Worm (Caenorhabditis elegans) whole organism, L3 larva: ENCODE data around the gene T05C12.11.

Experiments used
- R02D3.7 ChIP-seq: fragments of 150-350 bp; optimal IDR thresholded peaks from 2 replicates; lab custom pipeline; 2014; ENCODE audit warnings: missing biosample characterization, missing genetic modification characterization
- ZK546.5 ChIP-seq: sonication (generic microtip); optimal IDR thresholded peaks from 2 replicates; lab custom pipeline; 2017; ENCODE audit warnings: missing biosample characterization, missing genetic modification characterization
- aly-2 ChIP-seq: fragments of 150-350 bp; optimal IDR thresholded peaks from 2 replicates; lab custom pipeline; 2014; ENCODE audit warnings: missing biosample characterization, missing genetic modification characterization
- ama-1 ChIP-seq: fragments of 150-350 bp; optimal IDR thresholded peaks from 2 replicates; lab custom pipeline; 2018
- ceh-16 ChIP-seq: sonication (generic microtip); optimal IDR thresholded peaks from 2 replicates; lab custom pipeline; 2017; ENCODE audit warnings: missing biosample characterization, missing genetic modification characterization
- ceh-28 ChIP-seq: fragments of 150-350 bp; optimal IDR thresholded peaks from 2 replicates; lab custom pipeline; 2014; ENCODE audit warnings: missing biosample characterization, missing genetic modification reagents, missing genetic modification characterization
- ceh-82 ChIP-seq: fragments of 150-350 bp; optimal IDR thresholded peaks from 2 replicates; lab custom pipeline; 2014; ENCODE audit warnings: missing biosample characterization, missing genetic modification characterization
- ceh-9 ChIP-seq: sonication (generic microtip); optimal IDR thresholded peaks from 2 replicates; lab custom pipeline; 2018; ENCODE audit warnings: missing biosample characterization, missing genetic modification characterization
- daf-12 ChIP-seq: fragments of 150-350 bp; optimal IDR thresholded peaks from 2 replicates; lab custom pipeline; 2014; ENCODE audit warnings: missing biosample characterization, missing genetic modification reagents, missing genetic modification characterization
- egl-5 ChIP-seq: fragments of 150-350 bp; optimal IDR thresholded peaks from 2 replicates; lab custom pipeline; 2017; ENCODE audit warnings: missing biosample characterization, missing genetic modification reagents, missing genetic modification characterization, inconsistent platforms
- elt-2 ChIP-seq: sonication (generic microtip); optimal IDR thresholded peaks from 2 replicates; lab custom pipeline; 2016; ENCODE audit warnings: missing genetic modification reagents, mild to moderate bottlenecking, missing genetic modification characterization, missing compliant biosample characterization
- elt-3 ChIP-seq, 3 experiments: fragments of 150-350 bp in 1 of 3; sonication (generic microtip) in 2 of 3; optimal IDR thresholded peaks; 2 replicates in 2 of 3; 4 replicates in 1 of 3; lab custom pipeline; 2014 to 2017; ENCODE audit warnings: missing biosample characterization in 3 of 3, missing genetic modification characterization in 3 of 3
- eor-1 ChIP-seq, 2 experiments: fragments of 150-350 bp; optimal IDR thresholded peaks; 2 replicates each; lab custom pipeline; 2014 to 2018; ENCODE audit warnings: missing biosample characterization in 2 of 2, missing genetic modification characterization in 2 of 2
- fkh-10 ChIP-seq: sonication (generic microtip); optimal IDR thresholded peaks from 2 replicates; lab custom pipeline; 2017; ENCODE audit warnings: missing biosample characterization, missing genetic modification reagents, missing genetic modification characterization
- fos-1 ChIP-seq: fragments of 150-350 bp; optimal IDR thresholded peaks from 2 replicates; lab custom pipeline; 2014; ENCODE audit warnings: missing biosample characterization, missing genetic modification characterization
- hmg-11 ChIP-seq: sonication (generic microtip); optimal IDR thresholded peaks from 2 replicates; lab custom pipeline; 2016; ENCODE audit warnings: missing genetic modification characterization, missing compliant biosample characterization
- jun-1 ChIP-seq: fragments of 150-350 bp; optimal IDR thresholded peaks from 2 replicates; lab custom pipeline; 2014; ENCODE audit warnings: missing biosample characterization, missing genetic modification reagents, missing genetic modification characterization
- lin-15B ChIP-seq: fragments of 150-350 bp; optimal IDR thresholded peaks from 2 replicates; lab custom pipeline; 2014; ENCODE audit warnings: missing biosample characterization, missing genetic modification characterization
- lin-39 ChIP-seq: fragments of 150-350 bp; optimal IDR thresholded peaks from 2 replicates; lab custom pipeline; 2018; ENCODE audit warnings: missing biosample characterization, missing genetic modification reagents, missing genetic modification characterization
- lsy-12 ChIP-seq: sonication (generic microtip); optimal IDR thresholded peaks from 2 replicates; lab custom pipeline; 2016; ENCODE audit warnings: mild to moderate bottlenecking, missing genetic modification characterization, missing compliant biosample characterization
- mdl-1 ChIP-seq: fragments of 150-350 bp; optimal IDR thresholded peaks from 2 replicates; lab custom pipeline; 2014; ENCODE audit warnings: missing biosample characterization, missing genetic modification characterization
- mml-1 ChIP-seq: fragments of 150-350 bp; sonication (generic microtip); optimal IDR thresholded peaks from 3 replicates; lab custom pipeline; 2014; ENCODE audit warnings: missing biosample characterization, missing genetic modification characterization
- nfya-1 ChIP-seq: sonication (generic microtip); optimal IDR thresholded peaks from 2 replicates; lab custom pipeline; 2017; ENCODE audit warnings: missing genetic modification characterization, mild to moderate bottlenecking, missing compliant biosample characterization, antibody characterized with exemption, moderate library complexity; ENCODE audit not compliant: insufficient read depth
- nhr-11 ChIP-seq: fragments of 150-350 bp; optimal IDR thresholded peaks from 2 replicates; lab custom pipeline; 2014; ENCODE audit warnings: missing biosample characterization, missing genetic modification characterization
- nhr-12 ChIP-seq: fragments of 150-350 bp; optimal IDR thresholded peaks from 2 replicates; lab custom pipeline; 2014; ENCODE audit warnings: missing biosample characterization, missing genetic modification characterization
- nhr-23 ChIP-seq: fragments of 150-350 bp; optimal IDR thresholded peaks from 2 replicates; lab custom pipeline; 2014; ENCODE audit warnings: missing biosample characterization, missing genetic modification reagents, missing genetic modification characterization
- nhr-237 ChIP-seq: fragments of 150-350 bp; optimal IDR thresholded peaks from 2 replicates; lab custom pipeline; 2014; ENCODE audit warnings: missing biosample characterization, missing genetic modification characterization
- nhr-28 ChIP-seq: fragments of 150-350 bp; optimal IDR thresholded peaks from 2 replicates; lab custom pipeline; 2014; ENCODE audit warnings: missing biosample characterization, missing genetic modification characterization
- nhr-43 ChIP-seq: sonication (generic microtip); optimal IDR thresholded peaks from 2 replicates; lab custom pipeline; 2016; ENCODE audit warnings: mild to moderate bottlenecking, missing genetic modification characterization, missing compliant biosample characterization; ENCODE audit not compliant: poor library complexity, severe bottlenecking
- nhr-67 ChIP-seq: fragments of 150-350 bp; optimal IDR thresholded peaks from 2 replicates; lab custom pipeline; 2014; ENCODE audit warnings: missing biosample characterization, missing genetic modification characterization
- nhr-76 ChIP-seq: fragments of 150-350 bp; sonication (generic microtip); optimal IDR thresholded peaks from 5 replicates; lab custom pipeline; 2014; ENCODE audit warnings: missing biosample characterization, missing genetic modification characterization
- nhr-77 ChIP-seq: fragments of 150-350 bp; optimal IDR thresholded peaks from 2 replicates; lab custom pipeline; 2014; ENCODE audit warnings: missing biosample characterization, missing genetic modification characterization
- pha-4 ChIP-seq: fragments of 150-350 bp; optimal IDR thresholded peaks from 2 replicates; lab custom pipeline; 2014; ENCODE audit warnings: missing biosample characterization, missing genetic modification reagents, missing genetic modification characterization
- pqm-1 ChIP-seq: fragments of 150-350 bp; optimal IDR thresholded peaks from 2 replicates; lab custom pipeline; 2017; ENCODE audit warnings: missing biosample characterization, missing genetic modification characterization, inconsistent platforms
- snpc-4 ChIP-seq: fragments of 150-350 bp; optimal IDR thresholded peaks from 2 replicates; lab custom pipeline; 2014; ENCODE audit warnings: missing biosample characterization, missing genetic modification characterization
- tbx-2 ChIP-seq: sonication (generic microtip); optimal IDR thresholded peaks from 2 replicates; lab custom pipeline; 2016; ENCODE audit warnings: mild to moderate bottlenecking, missing genetic modification characterization, missing compliant biosample characterization
- unc-39 ChIP-seq: sonication (generic microtip); optimal IDR thresholded peaks from 4 replicates; lab custom pipeline; 2017; ENCODE audit warnings: missing biosample characterization, missing genetic modification characterization
- unc-62 ChIP-seq: fragments of 150-350 bp; sonication (generic microtip); optimal IDR thresholded peaks from 4 replicates; lab custom pipeline; 2014; ENCODE audit warnings: missing biosample characterization, missing genetic modification reagents, missing genetic modification characterization
- zag-1 ChIP-seq: fragments of 150-350 bp; optimal IDR thresholded peaks from 2 replicates; lab custom pipeline; 2014; ENCODE audit warnings: missing biosample characterization, missing genetic modification characterization

The T05C12.11 gene

DNA sequence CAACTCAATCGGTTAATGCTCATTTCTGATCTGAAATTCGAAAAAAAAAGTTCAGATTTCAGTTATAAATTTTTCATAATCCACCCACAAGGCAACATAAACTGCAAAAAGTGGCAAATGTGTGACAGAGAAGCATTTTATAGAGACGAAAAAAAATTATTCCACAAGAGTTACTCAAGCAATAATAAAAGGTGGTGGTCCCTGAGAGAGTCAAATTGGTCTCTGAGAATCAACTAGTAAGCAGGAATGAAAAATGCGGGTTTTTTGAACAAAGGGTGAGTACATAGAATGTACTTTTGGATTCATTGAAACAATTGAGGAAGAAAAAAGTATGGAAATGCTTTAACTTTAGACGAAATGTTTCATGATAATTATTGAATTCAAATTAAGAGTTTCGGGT, at the start of gene T05C12.11:
TSS of gene T05C12.11 (minus strand) at position 101 of the 400 bp plus-strand sequence.
- TF ChIP-seq elt-3 (tag; optimal IDR thresholded peaks at IDR 0.05; lab: Kevin White, UChicago) (no peak), ceh-28 (tag; lab: Kevin White, UChicago) (no peak), aly-2 (tag; lab: Kevin White, UChicago) (no peak), R02D3.7 (tag; lab: Kevin White, UChicago) (no peak), hmg-11 (tag; lab: Kevin White, UChicago) (no peak), snpc-4 (no peak), ama-1 (no peak), nhr-76 (tag; lab: Kevin White, UChicago) (no peak), nhr-77 (no peak), lsy-12 (tag; lab: Kevin White, UChicago) (no peak)

DNA sequence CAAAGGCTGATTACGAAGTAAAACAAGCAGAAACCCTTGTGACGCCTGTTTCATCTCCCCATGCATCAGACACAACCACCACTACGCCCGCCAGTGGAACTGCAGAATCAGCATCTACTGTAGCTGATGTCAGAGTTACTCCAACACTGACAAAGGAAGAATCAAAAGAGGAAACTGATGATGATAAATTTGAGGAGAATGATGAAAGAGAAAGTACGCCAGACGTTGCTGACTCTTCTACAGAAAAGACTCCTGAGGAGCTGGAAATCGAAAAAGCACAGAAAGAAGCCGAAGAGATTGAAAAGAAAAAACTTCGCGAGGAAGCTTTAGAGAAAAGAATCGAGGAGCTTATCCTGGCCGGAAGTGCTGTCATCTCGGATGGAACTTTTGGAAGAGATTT, 48.0 kb upstream of the T05C12.11 start:
- TF ChIP-seq nhr-12 (tag; lab: Kevin White, UChicago) = no peak
- TF ChIP-seq nhr-76 (tag; lab: Kevin White, UChicago) = no peak
- no peak for TF ChIP-seq daf-12 (tag; lab: Kevin White, UChicago)
- no peak for TF ChIP-seq ZK546.5 (tag; lab: Kevin White, UChicago)
- TF ChIP-seq zag-1 = no peak
- no peak for TF ChIP-seq mml-1 (tag; lab: Kevin White, UChicago)
- no peak for TF ChIP-seq nhr-43
- TF ChIP-seq hmg-11 (tag; lab: Kevin White, UChicago) = no peak
- no peak for TF ChIP-seq snpc-4
- no peak for TF ChIP-seq eor-1 (tag; optimal IDR thresholded peaks at IDR 0.05; lab: Kevin White, UChicago)
- TF ChIP-seq lin-39 (tag; lab: Kevin White, UChicago) = no peak
- no peak for TF ChIP-seq unc-62 (GFP tag; lab: Kevin White, UChicago)
- TF ChIP-seq nhr-237 (tag; lab: Kevin White, UChicago) = no peak
- TF ChIP-seq, all 47 proteins: peak for 0

DNA sequence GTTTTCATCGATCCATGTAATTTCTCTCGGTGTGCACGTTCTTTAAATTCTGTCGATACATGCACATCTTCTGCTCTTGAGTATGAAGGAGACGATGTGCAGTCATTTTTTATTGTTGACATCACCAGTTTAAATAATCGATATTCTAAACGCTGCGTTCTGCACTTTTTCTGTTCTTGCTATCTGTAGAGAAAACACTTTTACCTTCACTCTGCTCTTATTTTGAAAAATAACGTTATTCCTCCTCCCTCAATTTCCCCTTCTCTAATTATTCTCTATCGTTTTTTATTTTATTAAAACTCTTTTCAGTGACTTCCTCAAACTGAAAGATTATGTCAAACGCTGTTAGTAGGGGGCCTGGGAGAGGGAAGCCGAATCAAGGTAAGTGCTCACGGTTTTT, 46.6 kb upstream of the T05C12.11 start, which contains the start of gene ifg-1:
TSS of gene ifg-1 (plus strand) at position 301 of the 400 bp plus-strand sequence.
- TF ChIP-seq nhr-11 (tag; lab: Kevin White, UChicago) (no peak), nhr-67 (tag; lab: Kevin White, UChicago) (no peak), ceh-28 (tag; lab: Kevin White, UChicago) (no peak), nhr-28 (no peak)
- TF ChIP-seq, all 47 proteins: peak for 0

DNA sequence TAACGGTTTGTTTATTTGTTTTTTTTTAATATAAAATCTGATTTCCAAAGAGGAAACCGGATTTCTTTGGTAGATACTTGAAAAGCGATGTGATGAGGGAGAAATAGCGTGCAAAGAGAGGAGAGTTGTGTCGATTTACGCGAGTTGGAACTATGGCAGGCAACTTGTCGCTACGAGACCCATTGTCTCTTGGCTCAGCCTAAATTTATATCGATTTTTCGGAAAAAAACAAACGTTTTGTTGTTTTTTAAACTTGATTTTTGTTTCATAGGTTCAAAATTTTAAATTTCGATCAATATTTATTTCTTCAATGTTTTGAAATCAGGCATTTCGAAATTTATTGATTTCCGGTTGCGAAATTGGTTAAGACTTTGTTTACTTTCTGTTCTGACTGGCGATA, 46.2 kb upstream of the T05C12.11 start, which contains the start of gene M110.3:
TSS of gene M110.3 (minus strand) at position 184 of the 400 bp plus-strand sequence.
- TF ChIP-seq tbx-2 (no peak), pha-4 (peak; percentile 80), jun-1 (tag; lab: Kevin White, UChicago) (peak; percentile 4), snpc-4 (peak; percentile 50), mdl-1 (tag; lab: Kevin White, UChicago) (no peak), mml-1 (tag; lab: Kevin White, UChicago) (no peak), daf-12 (tag; lab: Kevin White, UChicago) (no peak), nhr-67 (tag; lab: Kevin White, UChicago) (no peak), ceh-9 (tag; lab: Kevin White, UChicago) (no peak), ceh-28 (tag; lab: Kevin White, UChicago) (peak; percentile 69), ZK546.5 (tag; lab: Kevin White, UChicago) (no peak), pqm-1 (tag; lab: Kevin White, UChicago) (no peak), zag-1 (no peak), elt-2 (tag; lab: Kevin White, UChicago) (peak; percentile 14), ceh-82 (no peak), lin-39 (tag; lab: Kevin White, UChicago) (peak; percentile 70), elt-3 (tag; optimal IDR thresholded peaks at IDR 0.05; lab: Kevin White, UChicago) (no peak), hmg-11 (tag; lab: Kevin White, UChicago) (peak; percentile 71), nhr-23 (tag; lab: Kevin White, UChicago) (peak; percentile 73), lin-15B (tag; lab: Kevin White, UChicago) (peak; percentile 65), fos-1 (no peak), R02D3.7 (tag; lab: Kevin White, UChicago) (peak; percentile 93), unc-39 (tag; lab: Kevin White, UChicago) (no peak), egl-5 (tag; lab: Kevin White, UChicago) (peak; percentile 67), ceh-16 (tag; lab: Kevin White, UChicago) (no peak), fkh-10 (no peak), ama-1 (no peak), aly-2 (tag; lab: Kevin White, UChicago) (no peak), nfya-1 (peak; percentile 76), nhr-43 (no peak)
